Fruit fly (Drosophila melanogaster): Measurements from ENCODE around the gene CG3769.

CG3769 gene

DNA sequence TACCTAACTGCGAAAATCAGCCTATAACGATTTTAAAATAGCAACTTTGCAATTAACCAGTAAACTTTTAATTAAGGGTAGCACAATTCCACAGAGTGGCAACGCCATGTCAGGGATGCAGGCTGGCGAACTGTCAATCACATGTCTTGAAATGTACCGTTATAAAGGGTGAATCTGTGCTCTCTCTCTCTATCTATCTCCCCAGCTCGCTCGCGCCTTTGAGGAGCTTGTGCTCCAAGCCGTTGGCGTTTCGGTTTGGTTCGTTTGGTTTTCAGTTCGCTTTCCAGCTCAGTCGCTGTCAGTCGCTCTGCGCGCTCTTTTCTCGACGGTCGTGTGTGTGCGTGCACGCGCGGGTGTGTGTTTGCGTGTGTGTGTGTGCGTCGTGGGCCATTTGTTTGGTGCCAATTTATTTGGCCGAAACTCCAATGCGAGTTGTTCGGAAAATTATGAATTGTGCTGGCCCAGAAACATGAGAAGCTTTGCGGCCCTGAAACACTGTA is 2.1 kb downstream of the CG3769 start, which contains the start of gene numb (continued):
- TF ChIP-seq stwl (tag; optimal IDR thresholded peaks at IDR 0.05): peak; percentile 52
- TF ChIP-seq BtbVII (GFP tag; optimal IDR thresholded peaks at IDR 0.05): no peak
- peak; percentile 33 for TF ChIP-seq CG13894 (tag; optimal IDR thresholded peaks at IDR 0.05)
- peak; percentile 36 for TF ChIP-seq CG12769 (tag; optimal IDR thresholded peaks at IDR 0.05)
- TF ChIP-seq ttk (GFP tag; IDR thresholded peaks at IDR 0.05): peak; percentile 55; the same call in 1 of the 2 replicates

DNA sequence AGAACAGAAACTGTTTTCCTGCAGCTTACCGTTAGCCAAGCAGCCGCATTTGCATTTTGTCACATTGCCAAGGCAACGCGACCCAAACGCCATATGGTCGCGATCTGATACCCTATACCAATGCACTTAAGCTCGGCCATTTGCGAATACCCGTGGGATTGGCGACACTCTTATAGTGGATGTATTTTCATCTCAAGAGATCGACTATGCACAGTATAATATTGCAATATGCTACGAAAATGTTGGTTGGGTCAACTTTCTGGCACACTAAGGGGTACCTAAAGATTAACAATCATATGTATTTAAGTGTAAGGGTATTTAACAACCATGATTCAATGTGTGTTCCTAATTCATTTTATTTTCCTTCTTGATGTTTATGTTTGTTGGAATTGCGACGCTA is 3.0 kb downstream of the CG3769 start:
- TF ChIP-seq CG9727 (GFP tag; optimal IDR thresholded peaks at IDR 0.05) (peak; percentile 0), gem (tag; optimal IDR thresholded peaks at IDR 0.05) (peak; percentile 31), onecut (GFP tag; IDR thresholded peaks at IDR 0.05) (no peak), CkIIα-i1 (GFP tag; IDR thresholded peaks at IDR 0.05) (no peak), dmrt11E (tag; optimal IDR thresholded peaks at IDR 0.05) (no peak), hth (optimal IDR thresholded peaks at IDR 0.05) (no peak), tin (GFP tag; optimal IDR thresholded peaks at IDR 0.05) (no peak), tx (GFP tag; optimal IDR thresholded peaks at IDR 0.05) (no peak), dmrt99B (tag; optimal IDR thresholded peaks at IDR 0.05) (peak; percentile 1), dimm (GFP tag; IDR thresholded peaks at IDR 0.05) (no peak), ci (GFP tag; IDR thresholded peaks at IDR 0.05) (no peak), CG3838 (GFP tag; optimal IDR thresholded peaks at IDR 0.05) (no peak), HHEX (GFP tag; optimal IDR thresholded peaks at IDR 0.05) (no peak), CG9932 (GFP tag; IDR thresholded peaks at IDR 0.05) (peak; percentile 14; the same call in 1 of the 2 replicates), Dref (GFP tag; IDR thresholded peaks at IDR 0.05) (no peak), CG43689 (GFP tag; IDR thresholded peaks at IDR 0.05) (peak; percentile 27; the same call in 1 of the 2 replicates), prd (optimal IDR thresholded peaks at IDR 0.05) (no peak), prd (GFP tag; IDR thresholded peaks at IDR 0.05) (0 out of 3 replicates have a peak, but pooled peaks have one; percentile 24), Ada2b (GFP tag; IDR thresholded peaks at IDR 0.05) (peak; percentile 4; the same call in 1 of the 2 replicates), CG9215 (GFP tag; IDR thresholded peaks at IDR 0.05) (no peak), CG5953 (GFP tag; IDR thresholded peaks at IDR 0.05) (no peak), Sox102F (GFP tag; optimal IDR thresholded peaks at IDR 0.05) (peak; percentile 7), CG7271 (tag; optimal IDR thresholded peaks at IDR 0.05) (no peak), CG7372 (GFP tag; IDR thresholded peaks at IDR 0.05) (0 out of 2 replicates have a peak, but pooled peaks have one; percentile 20), Meics (GFP tag; optimal IDR thresholded peaks at IDR 0.05) (peak; percentile 18), Rfx (GFP tag; IDR thresholded peaks at IDR 0.05) (peak; percentile 55), CG13775 (GFP tag; optimal IDR thresholded peaks at IDR 0.05) (no peak), Ssrp (tag; optimal IDR thresholded peaks at IDR 0.05) (no peak), ase (GFP tag; IDR thresholded peaks at IDR 0.05) (no peak), vvl (GFP tag; IDR thresholded peaks at IDR 0.05) (0 out of 2 replicates have a peak, but pooled peaks have one; percentile 42), Ets65A (GFP tag) (peak; percentile 81), HLH54F (GFP tag; optimal IDR thresholded peaks at IDR 0.05) (no peak), Sry-β (GFP tag; optimal IDR thresholded peaks at IDR 0.05) (no peak), CG4854 (GFP tag; optimal IDR thresholded peaks at IDR 0.05) (no peak), CG2120 (GFP tag; optimal IDR thresholded peaks at IDR 0.05) (peak; percentile 17), CG3726 (GFP tag; IDR thresholded peaks at IDR 0.05) (0 out of 3 replicates have a peak, but pooled peaks have one; percentile 52), slbo (GFP tag; IDR thresholded peaks at IDR 0.05) (peak; percentile 51), CG1603 (tag; optimal IDR thresholded peaks at IDR 0.05) (peak; percentile 7), CG8290 (GFP tag; optimal IDR thresholded peaks at IDR 0.05) (no peak), CG8290 (tag; optimal IDR thresholded peaks at IDR 0.05) (peak in 1 of 2 experiments; percentile 40), btn (GFP tag; optimal IDR thresholded peaks at IDR 0.05) (no peak), disco-r (GFP tag; optimal IDR thresholded peaks at IDR 0.05) (no peak), ind (GFP tag; optimal IDR thresholded peaks at IDR 0.05) (peak; percentile 0), caup (GFP tag; optimal IDR thresholded peaks at IDR 0.05; ENCODE audit: severe bottlenecking) (no peak), CG7357 (GFP tag; IDR thresholded peaks at IDR 0.05) (0 out of 3 replicates have a peak, but pooled peaks have one; percentile 7)
